Worm (Caenorhabditis elegans) whole organism, young adult: Measurements from ENCODE around the gene C44B11.6.

Experiments
- F33H1.4 ChIP-seq: fragments of 200-800 bp; sonication (Bioruptor generic); IDR thresholded peaks from 2 replicates; pipeline ENCODE4 v1.3.6; 2022; ENCODE audit warnings: missing genetic modification reagents, missing genetic modification characterization, missing compliant biosample characterization
- dox-1 ChIP-seq: fragments of 200-800 bp; sonication (Bioruptor generic); IDR thresholded peaks from 2 replicates; pipeline ENCODE4 v1.3.6; 2022; ENCODE audit warnings: missing genetic modification reagents, missing genetic modification characterization, missing compliant biosample characterization
- ets-4 ChIP-seq: fragments of 200-800 bp; sonication (Bioruptor generic); optimal IDR thresholded peaks from 2 replicates; lab custom pipeline; 2018; ENCODE audit warnings: mild to moderate bottlenecking, missing genetic modification characterization, missing compliant biosample characterization
- let-607 ChIP-seq, 2 experiments: fragments of 200-800 bp in 1 of 2; sonication (Bioruptor generic) in 1 of 2; sonication (generic microtip) in 1 of 2; optimal IDR thresholded peaks; 2 replicates each; lab custom pipeline; 2016 to 2018; ENCODE audit warnings: mild to moderate bottlenecking in 2 of 2, missing compliant biosample characterization in 2 of 2, missing genetic modification characterization in 2 of 2, moderate library complexity in 2 of 2, missing genotype in 1 of 2
- nhr-179 ChIP-seq: sonication (generic microtip); optimal IDR thresholded peaks from 2 replicates; lab custom pipeline; 2016; ENCODE audit warnings: mild to moderate bottlenecking, missing genetic modification characterization, missing compliant biosample characterization
- unc-62 ChIP-seq: fragments of 150-350 bp; optimal IDR thresholded peaks from 2 replicates; lab custom pipeline; 2014; ENCODE audit warnings: missing biosample characterization, missing genetic modification reagents, missing genetic modification characterization

ce11 chrIII:3170538-3170937, 17.6 kb downstream of the C44B11.6 start:
- TF ChIP-seq unc-62 (GFP tag; lab: Kevin White, UChicago) (no peak), ets-4 (GFP tag; lab: Kevin White, UChicago) (no peak), dox-1 (GFP tag; lab: Robert Waterston, UW) (no peak), F33H1.4 (no peak), let-607 (tag; optimal IDR thresholded peaks at IDR 0.05; lab: Kevin White, UChicago) (no peak), nhr-179 (tag; lab: Kevin White, UChicago) (no peak)
